Fruit fly (Drosophila melanogaster): ENCODE measurements around the gene CG13117.

CG13117 gene

dm6 chr2L:9692364-9693348, 43.8 kb upstream of the CG13117 start (continued):
- TF ChIP-seq Met (GFP tag; optimal IDR thresholded peaks at IDR 0.05) (peak; percentile 65), dsx (GFP tag; optimal IDR thresholded peaks at IDR 0.05; ENCODE audit: poor library complexity, severe bottlenecking) (peak; percentile 23), Smox (GFP tag; optimal IDR thresholded peaks at IDR 0.05) (peak; percentile 72), achi (GFP tag; optimal IDR thresholded peaks at IDR 0.05) (peak; percentile 72), CG6792 (GFP tag; optimal IDR thresholded peaks at IDR 0.05) (peak; percentile 66), pdm3 (GFP tag; optimal IDR thresholded peaks at IDR 0.05) (peak; percentile 77), fd85E (GFP tag; optimal IDR thresholded peaks at IDR 0.05) (no peak), fd59A (GFP tag; optimal IDR thresholded peaks at IDR 0.05) (peak; percentile 32), CG31627 (GFP tag; optimal IDR thresholded peaks at IDR 0.05) (peak; percentile 72), CG11762 (GFP tag; optimal IDR thresholded peaks at IDR 0.05; ENCODE audit: insufficient read depth) (peak; percentile 60), CG11294 (GFP tag; IDR thresholded peaks at IDR 0.05) (peak; percentile 86), Ets96B (tag; optimal IDR thresholded peaks at IDR 0.05) (peak; percentile 52), Hr39 (GFP tag; optimal IDR thresholded peaks at IDR 0.05) (peak; percentile 69), Eip75B (GFP tag; optimal IDR thresholded peaks at IDR 0.05) (peak; percentile 72), Blimp-1 (GFP tag; optimal IDR thresholded peaks at IDR 0.05) (peak; percentile 49), CG4318 (GFP tag; optimal IDR thresholded peaks at IDR 0.05) (peak; percentile 51), Sox15 (GFP tag; optimal IDR thresholded peaks at IDR 0.05) (peak; percentile 52), esn (GFP tag; optimal IDR thresholded peaks at IDR 0.05) (peak; percentile 80), lz (GFP tag; optimal IDR thresholded peaks at IDR 0.05) (peak; percentile 67), topi (GFP tag; optimal IDR thresholded peaks at IDR 0.05) (peak; percentile 69), Eip78C (GFP tag) (peak; percentile 91), CG16779 (tag; optimal IDR thresholded peaks at IDR 0.05) (no peak), CG3919 (GFP tag; optimal IDR thresholded peaks at IDR 0.05) (peak; percentile 67), vri (GFP tag; optimal IDR thresholded peaks at IDR 0.05) (peak; percentile 6), Lpt (GFP tag; optimal IDR thresholded peaks at IDR 0.05) (peak; percentile 60), CG10669 (GFP tag; optimal IDR thresholded peaks at IDR 0.05) (peak; percentile 51), Hr38 (GFP tag; optimal IDR thresholded peaks at IDR 0.05) (no peak), OdsH (GFP tag; optimal IDR thresholded peaks at IDR 0.05) (peak; percentile 79)

- TF ChIP-seq CG7368 (GFP tag; optimal IDR thresholded peaks at IDR 0.05) (no peak), fd85E (GFP tag; optimal IDR thresholded peaks at IDR 0.05) (no peak), CG4318 (GFP tag; optimal IDR thresholded peaks at IDR 0.05) (no peak), dac (GFP tag; optimal IDR thresholded peaks at IDR 0.05) (no peak), vri (GFP tag; optimal IDR thresholded peaks at IDR 0.05) (peak; percentile 28), Eip78C (GFP tag) (peak; percentile 17), topi (GFP tag; optimal IDR thresholded peaks at IDR 0.05) (no peak), Sox14 (GFP tag; optimal IDR thresholded peaks at IDR 0.05) (no peak), Hr4 (GFP tag; optimal IDR thresholded peaks at IDR 0.05) (no peak), CG6276 (GFP tag; optimal IDR thresholded peaks at IDR 0.05) (no peak), fkh (GFP tag; optimal IDR thresholded peaks at IDR 0.05) (peak; percentile 63), svp (GFP tag) (peak; percentile 54), Ets21C (GFP tag; optimal IDR thresholded peaks at IDR 0.05) (no peak)
Observed at dm6 chr2L:9693924-9694610, 42.4 kb upstream of the CG13117 start.

DNA sequence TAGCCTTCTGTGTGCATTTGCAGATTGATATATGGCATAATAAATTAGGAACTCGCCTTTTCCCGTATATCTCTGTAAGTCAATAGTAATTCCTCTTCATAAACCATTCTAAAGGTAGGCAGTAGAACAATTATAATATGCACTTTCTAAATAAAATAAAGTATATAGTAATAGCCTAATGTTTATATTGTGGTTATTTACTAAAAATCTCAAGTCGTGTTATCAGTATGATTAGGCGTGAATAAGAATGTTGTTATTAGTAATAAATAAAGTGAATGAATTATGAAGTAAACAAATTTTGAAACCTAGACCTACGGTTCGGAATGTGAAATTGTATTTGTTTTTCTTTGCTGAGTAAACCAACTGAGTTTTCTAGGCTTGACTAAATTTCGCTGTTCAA, 40.7 kb upstream of the CG13117 start:
- TF ChIP-seq fkh (GFP tag; optimal IDR thresholded peaks at IDR 0.05) (peak; percentile 41), Ets96B (tag; optimal IDR thresholded peaks at IDR 0.05) (no peak), dsx (GFP tag; optimal IDR thresholded peaks at IDR 0.05; ENCODE audit: poor library complexity, severe bottlenecking) (no peak)
